Fruit fly (Drosophila melanogaster) whole organism, embryonic: ENCODE measurements around the gene CG43321.

Source experiments
- Atf-2 ChIP-seq: fragments of 200-800 bp; sonication (Bioruptor generic); optimal IDR thresholded peaks from 2 replicates; lab custom pipeline; 2016; ENCODE audit warnings: missing biosample characterization, missing genetic modification characterization
- Bteb2 ChIP-seq: fragments of 200-800 bp; sonication (Bioruptor generic); optimal IDR thresholded peaks from 2 replicates; lab custom pipeline; 2016; ENCODE audit warnings: missing biosample characterization, missing genetic modification characterization
- CG10274 ChIP-seq: fragments of 200-800 bp; sonication (Bioruptor generic); optimal IDR thresholded peaks from 3 replicates; lab custom pipeline; 2017; ENCODE audit warnings: missing biosample characterization, mild to moderate bottlenecking, missing genetic modification characterization
- CG10321 ChIP-seq: fragments of 200-800 bp; sonication (Bioruptor generic); IDR thresholded peaks from 2 replicates; pipeline ENCODE4 v1.3.6; 2022; ENCODE audit warnings: missing biosample characterization, missing genetic modification characterization
- CG10366 ChIP-seq: fragments of 200-800 bp; sonication (Bioruptor generic); IDR thresholded peaks from 2 replicates; pipeline ENCODE4 v1.3.6; 2022; ENCODE audit warnings: missing biosample characterization, missing genetic modification characterization
- CG10431 ChIP-seq: fragments of 200-800 bp; sonication (Bioruptor generic); optimal IDR thresholded peaks from 3 replicates; lab custom pipeline; 2018; ENCODE audit warnings: missing biosample characterization, mild to moderate bottlenecking, missing genetic modification characterization
- CG11093 ChIP-seq: fragments of 200-800 bp; sonication (Bioruptor generic); IDR thresholded peaks from 3 replicates; pipeline ENCODE4 v1.3.6; 2022; ENCODE audit warnings: missing biosample characterization, missing genetic modification characterization
- CG11398 ChIP-seq: fragments of 200-800 bp; sonication (Bioruptor generic); optimal IDR thresholded peaks from 2 replicates; lab custom pipeline; 2016; ENCODE audit warnings: missing biosample characterization, missing genetic modification characterization
- CG1233 ChIP-seq: fragments of 200-800 bp; sonication (Bioruptor generic); optimal IDR thresholded peaks from 4 replicates; lab custom pipeline; 2018; ENCODE audit warnings: missing biosample characterization, mild to moderate bottlenecking, missing genetic modification characterization
- CG17186 ChIP-seq: fragments of 200-800 bp; sonication (Bioruptor generic); optimal IDR thresholded peaks from 3 replicates; lab custom pipeline; 2017; ENCODE audit warnings: missing biosample characterization, missing genetic modification reagents, missing genetic modification characterization
- CG1792 ChIP-seq: fragments of 200-800 bp; sonication (Bioruptor generic); optimal IDR thresholded peaks from 2 replicates; lab custom pipeline; 2016; ENCODE audit warnings: missing biosample characterization, missing genetic modification characterization
- CG18262 ChIP-seq: fragments of 200-800 bp; optimal IDR thresholded peaks from 3 replicates; lab custom pipeline; 2019; ENCODE audit warnings: missing biosample characterization, mild to moderate bottlenecking, missing genetic modification characterization, moderate library complexity
- CG18476 ChIP-seq: fragments of 200-800 bp; sonication (Bioruptor generic); optimal IDR thresholded peaks from 2 replicates; lab custom pipeline; 2016; ENCODE audit warnings: missing biosample characterization, mild to moderate bottlenecking, missing genetic modification characterization
- CG18599 ChIP-seq: fragments of 200-800 bp; sonication (Bioruptor generic); optimal IDR thresholded peaks from 3 replicates; lab custom pipeline; 2017; ENCODE audit warnings: missing biosample characterization, missing genetic modification characterization, mild to moderate bottlenecking, moderate library complexity, missing genetic modification reagents
- CG3163 ChIP-seq: fragments of 200-800 bp; sonication (Bioruptor generic); optimal IDR thresholded peaks from 3 replicates; lab custom pipeline; 2016; ENCODE audit warnings: missing biosample characterization, missing genetic modification characterization
- CG4328 ChIP-seq: fragments of 200-800 bp; sonication (Bioruptor generic); optimal IDR thresholded peaks from 3 replicates; lab custom pipeline; 2017; ENCODE audit warnings: missing biosample characterization, missing genetic modification reagents, missing genetic modification characterization
- CG4707 ChIP-seq: fragments of 200-800 bp; sonication (Bioruptor generic); optimal IDR thresholded peaks from 2 replicates; lab custom pipeline; 2018; ENCODE audit warnings: missing biosample characterization, mild to moderate bottlenecking, missing genetic modification characterization, moderate library complexity
- CG6765 ChIP-seq: fragments of 200-800 bp; sonication (Bioruptor generic); optimal IDR thresholded peaks from 3 replicates; lab custom pipeline; 2017; ENCODE audit warnings: missing biosample characterization, mild to moderate bottlenecking, missing genetic modification characterization
- CG6791 ChIP-seq: fragments of 200-800 bp; sonication (Bioruptor generic); IDR thresholded peaks from 3 replicates; pipeline ENCODE4 v1.3.6; 2022; ENCODE audit warnings: missing biosample characterization, missing genetic modification characterization; ENCODE audit not compliant: partially characterized antibody
- CG7271 ChIP-seq: fragments of 200-800 bp; sonication (Bioruptor generic); optimal IDR thresholded peaks from 2 replicates; lab custom pipeline; 2018; ENCODE audit warnings: missing biosample characterization, mild to moderate bottlenecking, missing genetic modification characterization, moderate library complexity
- CG7357 ChIP-seq: fragments of 200-800 bp; sonication (Bioruptor generic); IDR thresholded peaks from 3 replicates; pipeline ENCODE4 v1.3.6; 2022; ENCODE audit warnings: missing biosample characterization, missing genetic modification characterization
- CG7745 ChIP-seq: fragments of 200-800 bp; sonication (Bioruptor generic); optimal IDR thresholded peaks from 2 replicates; lab custom pipeline; 2018; ENCODE audit warnings: missing biosample characterization, mild to moderate bottlenecking, missing genetic modification characterization, moderate library complexity
- CG8089 ChIP-seq: fragments of 200-800 bp; sonication (Bioruptor generic); optimal IDR thresholded peaks from 3 replicates; lab custom pipeline; 2016; ENCODE audit warnings: missing biosample characterization, missing genetic modification characterization
- CG8281 ChIP-seq: fragments of 200-800 bp; sonication (Bioruptor generic); optimal IDR thresholded peaks from 2 replicates; lab custom pipeline; 2018; ENCODE audit warnings: missing biosample characterization, mild to moderate bottlenecking, missing genetic modification characterization, moderate library complexity
- CG8944 ChIP-seq: fragments of 200-800 bp; sonication (Bioruptor generic); optimal IDR thresholded peaks from 3 replicates; lab custom pipeline; 2016; ENCODE audit warnings: missing biosample characterization, missing genetic modification characterization
- CG9932 ChIP-seq: fragments of 200-800 bp; sonication (Bioruptor generic); IDR thresholded peaks from 2 replicates; pipeline ENCODE4 v1.3.6; 2022; ENCODE audit warnings: missing biosample characterization, missing genetic modification characterization
- H15 ChIP-seq: fragments of 200-800 bp; sonication (Bioruptor generic); IDR thresholded peaks from 3 replicates; pipeline ENCODE4 v1.3.6; 2022; ENCODE audit warnings: missing biosample characterization, missing genetic modification characterization
- HLH3B ChIP-seq: fragments of 200-800 bp; sonication (Bioruptor generic); IDR thresholded peaks from 2 replicates; pipeline ENCODE4 v1.3.6; 2022; ENCODE audit warnings: missing biosample characterization, missing genetic modification characterization
- HLH54F ChIP-seq: fragments of 200-800 bp; sonication (Bioruptor generic); optimal IDR thresholded peaks from 3 replicates; lab custom pipeline; 2016; ENCODE audit warnings: missing biosample characterization, missing genetic modification characterization
- Kr ChIP-seq: fragments of 200-800 bp; sonication (Bioruptor generic); optimal IDR thresholded peaks from 2 replicates; lab custom pipeline; 2017; ENCODE audit warnings: missing biosample characterization, mild to moderate bottlenecking, missing genetic modification characterization
- Poxn ChIP-seq: fragments of 200-800 bp; sonication (Bioruptor generic); IDR thresholded peaks from 2 replicates; pipeline ENCODE4 v1.3.6; 2022; ENCODE audit warnings: missing biosample characterization, missing genetic modification characterization
- Rx ChIP-seq: fragments of 200-800 bp; sonication (Bioruptor generic); IDR thresholded peaks from 2 replicates; pipeline ENCODE4 v1.3.6; 2022; ENCODE audit warnings: missing biosample characterization, missing genetic modification characterization
- Six4 ChIP-seq: fragments of 200-800 bp; sonication (Bioruptor generic); optimal IDR thresholded peaks from 2 replicates; lab custom pipeline; 2016; ENCODE audit warnings: missing biosample characterization, missing genetic modification characterization
- Sry-δ ChIP-seq: fragments of 200-800 bp; sonication (Bioruptor generic); optimal IDR thresholded peaks from 2 replicates; lab custom pipeline; 2016; ENCODE audit warnings: missing biosample characterization, missing genetic modification characterization
- Trl ChIP-seq, 3 experiments: fragments of >200 bp in 2 of 3; fragments of 200-800 bp in 1 of 3; sonication (Bioruptor generic) in 1 of 3; optimal IDR thresholded peaks; 2 replicates in 1 of 3; 3 replicates in 2 of 3; lab custom pipeline; 2016 to 2017; ENCODE audit warnings: missing biosample characterization in 1 of 3, missing genetic modification characterization in 1 of 3
- bab2 ChIP-seq: fragments of 200-800 bp; sonication (Bioruptor generic); optimal IDR thresholded peaks from 2 replicates; lab custom pipeline; 2016; ENCODE audit warnings: missing biosample characterization, missing genetic modification characterization
- cato ChIP-seq: fragments of 200-800 bp; sonication (Bioruptor generic); optimal IDR thresholded peaks from 2 replicates; lab custom pipeline; 2016; ENCODE audit warnings: missing biosample characterization, missing genetic modification characterization, borderline replicate concordance
- emc ChIP-seq: fragments of 200-800 bp; sonication (Bioruptor generic); optimal IDR thresholded peaks from 2 replicates; lab custom pipeline; 2016; ENCODE audit warnings: missing biosample characterization, missing genetic modification characterization
- gce ChIP-seq: fragments of 200-800 bp; sonication (Bioruptor generic); IDR thresholded peaks from 3 replicates; pipeline ENCODE4 v1.3.6; 2022; ENCODE audit warnings: missing biosample characterization, missing genetic modification characterization
- grn ChIP-seq: fragments of 200-800 bp; sonication (Bioruptor generic); optimal IDR thresholded peaks from 3 replicates; lab custom pipeline; 2017; ENCODE audit warnings: missing biosample characterization, missing genetic modification characterization
- h ChIP-seq: fragments of >200 bp; optimal IDR thresholded peaks from 2 replicates; lab custom pipeline; 2017
- insv ChIP-seq, 2 experiments: fragments of 200-800 bp; sonication (Bioruptor generic); optimal IDR thresholded peaks; 3 replicates each; lab custom pipeline; 2016 to 2018; ENCODE audit warnings: missing biosample characterization in 2 of 2, missing genetic modification characterization in 2 of 2
- jing ChIP-seq: fragments of 200-800 bp; sonication (Bioruptor generic); optimal IDR thresholded peaks from 2 replicates; lab custom pipeline; 2018; ENCODE audit warnings: missing biosample characterization, mild to moderate bottlenecking, missing genetic modification characterization
- ken ChIP-seq: fragments of 200-800 bp; sonication (Bioruptor generic); IDR thresholded peaks from 3 replicates; pipeline ENCODE4 v1.3.6; 2022; ENCODE audit warnings: missing biosample characterization, missing genetic modification characterization
- kni ChIP-seq: fragments of 200-800 bp; sonication (Bioruptor generic); optimal IDR thresholded peaks from 3 replicates; lab custom pipeline; 2017; ENCODE audit warnings: mild to moderate bottlenecking, missing biosample characterization, missing genetic modification reagents, missing genetic modification characterization
- luna ChIP-seq: fragments of 200-800 bp; sonication (Bioruptor generic); optimal IDR thresholded peaks from 2 replicates; lab custom pipeline; 2016; ENCODE audit warnings: missing biosample characterization, missing genetic modification characterization
- nmo ChIP-seq: fragments of 200-800 bp; sonication (Bioruptor generic); optimal IDR thresholded peaks from 2 replicates; lab custom pipeline; 2018; ENCODE audit warnings: missing biosample characterization, mild to moderate bottlenecking, missing genetic modification characterization, moderate library complexity
- odd ChIP-seq: fragments of 200-800 bp; sonication (Bioruptor generic); optimal IDR thresholded peaks from 2 replicates; lab custom pipeline; 2017; ENCODE audit warnings: missing biosample characterization, mild to moderate bottlenecking, missing genetic modification characterization
- pb ChIP-seq: fragments of 200-800 bp; sonication (Bioruptor generic); optimal IDR thresholded peaks from 3 replicates; lab custom pipeline; 2016; ENCODE audit warnings: missing biosample characterization, missing genetic modification characterization
- sob ChIP-seq: fragments of 200-800 bp; sonication (Bioruptor generic); IDR thresholded peaks from 2 replicates; pipeline ENCODE4 v1.3.6; 2022; ENCODE audit warnings: missing biosample characterization, missing genetic modification characterization

CG43321 gene

DNA sequence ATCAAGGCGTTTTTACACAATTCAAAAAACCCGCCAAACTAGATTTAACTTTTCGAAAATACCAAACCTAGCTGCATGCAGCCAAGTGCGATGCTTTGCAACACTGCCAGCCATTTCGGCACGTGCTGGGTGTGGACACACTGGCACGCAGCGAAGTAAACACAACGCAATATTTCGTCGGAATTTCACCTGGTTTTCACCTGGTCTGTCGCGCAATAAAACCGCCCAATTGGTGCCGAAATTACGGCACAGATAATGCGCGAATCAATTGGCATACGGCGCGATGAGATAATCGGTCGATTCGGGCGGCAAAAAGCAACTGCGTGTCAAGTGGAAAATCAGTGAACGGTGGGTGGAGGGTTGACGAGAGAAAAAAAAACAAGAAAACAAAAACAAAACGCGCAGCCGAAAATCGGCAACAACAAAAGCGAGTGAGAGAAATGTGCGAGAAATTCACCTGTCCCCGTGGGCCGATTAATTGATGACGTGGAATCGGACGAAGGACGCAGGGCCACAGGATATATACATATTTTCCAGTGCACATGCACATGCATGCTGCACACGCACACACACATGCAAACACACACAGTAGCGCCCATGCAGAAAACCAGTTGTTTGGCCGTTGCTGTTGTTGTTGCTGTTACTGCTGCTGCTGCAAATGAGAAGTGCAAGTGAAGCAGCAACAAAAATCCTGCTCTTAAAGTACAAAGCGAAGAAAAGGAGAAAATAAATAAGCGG lies 44.3 kb downstream of the CG43321 start, which contains the start of gene Mnn1 (continued):
- no peak for TF ChIP-seq CG18262 (tag; lab: Kevin White, UChicago)
- TF ChIP-seq insv (GFP tag; optimal IDR thresholded peaks at IDR 0.05; lab: Kevin White, UChicago) = peak in 1 of 2 experiments; percentile 60
- TF ChIP-seq Atf-2 (GFP tag; lab: Kevin White, UChicago) = no peak
- no peak for TF ChIP-seq CG11093 (GFP tag; lab: Robert Waterston, UW)
- peak; percentile 66 for TF ChIP-seq CG17186
- TF ChIP-seq grn = no peak
- no peak for TF ChIP-seq CG18476 (GFP tag; lab: Kevin White, UChicago)
- TF ChIP-seq CG1233 (GFP tag; lab: Kevin White, UChicago) = peak; percentile 39
- TF ChIP-seq HLH54F (GFP tag; lab: Kevin White, UChicago) = peak; percentile 53
- TF ChIP-seq CG11398 (GFP tag; lab: Kevin White, UChicago) = peak; percentile 53
- no peak for TF ChIP-seq CG7745 (tag; lab: Kevin White, UChicago)
- TF ChIP-seq Trl (optimal IDR thresholded peaks at IDR 0.05; lab: Kevin White, UChicago) = no peak
- peak; percentile 40 for TF ChIP-seq Trl (GFP tag; optimal IDR thresholded peaks at IDR 0.05; lab: Kevin White, UChicago)
- no peak for TF ChIP-seq CG4707 (GFP tag; lab: Kevin White, UChicago)
- no peak for TF ChIP-seq CG1792 (GFP tag; lab: Kevin White, UChicago)
- peak; percentile 21 for TF ChIP-seq CG6765 (GFP tag; lab: Kevin White, UChicago)
- TF ChIP-seq CG10431 (GFP tag; lab: Kevin White, UChicago) = no peak
- TF ChIP-seq CG4328 (GFP tag; lab: Kevin White, UChicago) = no peak
- TF ChIP-seq CG8944 (GFP tag; lab: Kevin White, UChicago) = no peak
- no peak for TF ChIP-seq h (lab: Kevin White, UChicago)
- TF ChIP-seq H15 = no peak
- TF ChIP-seq nmo (GFP tag; lab: Kevin White, UChicago) = peak; percentile 73
- TF ChIP-seq HLH3B = 0 out of 2 replicates have a peak, but pooled peaks have one; percentile 11
- peak; percentile 51 for TF ChIP-seq bab2 (GFP tag; lab: Kevin White, UChicago)
- TF ChIP-seq Sry-δ = peak; percentile 54
- TF ChIP-seq CG8089 (GFP tag; lab: Kevin White, UChicago) = peak; percentile 10
- TF ChIP-seq CG7271 (tag; lab: Kevin White, UChicago) = no peak
- TF ChIP-seq Bteb2 (GFP tag; lab: Kevin White, UChicago) = peak; percentile 32
- TF ChIP-seq odd (GFP tag; lab: Kevin White, UChicago) = no peak
- no peak for TF ChIP-seq Poxn (GFP tag; lab: Robert Waterston, UW)
- TF ChIP-seq Kr (GFP tag; lab: Kevin White, UChicago) = no peak
- TF ChIP-seq CG6791 = peak; percentile 53; the same call in 2 of the 3 replicates
- no peak for TF ChIP-seq CG18599 (GFP tag; lab: Kevin White, UChicago)
- peak; percentile 22 for TF ChIP-seq emc (GFP tag; lab: Kevin White, UChicago)
- peak; percentile 56 for TF ChIP-seq CG3163 (GFP tag; lab: Kevin White, UChicago)
- TF ChIP-seq CG10321 (GFP tag; lab: Robert Waterston, UW) = no peak
- no peak for TF ChIP-seq kni (GFP tag; lab: Kevin White, UChicago)
- TF ChIP-seq Six4 (GFP tag; lab: Kevin White, UChicago) = peak; percentile 1
- peak; percentile 44 for TF ChIP-seq pb
- no peak for TF ChIP-seq Rx (GFP tag; lab: Robert Waterston, UW)
- peak; percentile 30 for TF ChIP-seq sob (GFP tag; lab: Robert Waterston, UW)
- no peak for TF ChIP-seq CG7357
- no peak for TF ChIP-seq gce (GFP tag; lab: Robert Waterston, UW)
- TF ChIP-seq CG8281 (tag; lab: Kevin White, UChicago) = no peak
- TF ChIP-seq cato (GFP tag; lab: Kevin White, UChicago) = no peak
- TF ChIP-seq CG9932 = peak; percentile 65
- TF ChIP-seq CG10274 = no peak
- no peak for TF ChIP-seq jing (GFP tag; lab: Kevin White, UChicago)
- peak; percentile 64; the same call in 2 of the 3 replicates for TF ChIP-seq ken (GFP tag; lab: Robert Waterston, UW)
- TF ChIP-seq CG10366 = no peak
- TF ChIP-seq luna (GFP tag; lab: Kevin White, UChicago) = no peak
